Worm (Caenorhabditis elegans) whole organism, midembryonic: ENCODE data around the gene nit-1.

Source experiments
- cog-1 ChIP-seq: sonication (generic microtip); optimal IDR thresholded peaks from 2 replicates; lab custom pipeline; 2016; ENCODE audit warnings: missing genetic modification characterization, missing compliant biosample characterization
- ztf-23 ChIP-seq: fragments of 200-800 bp; sonication (Bioruptor generic); IDR thresholded peaks from 2 replicates; pipeline ENCODE4 v1.3.6; 2022; ENCODE audit warnings: missing genetic modification reagents, missing genetic modification characterization, missing compliant biosample characterization

- TF ChIP-seq cog-1: no peak
- TF ChIP-seq ztf-23 (GFP tag; lab: Robert Waterston, UW): no peak
These were observed 6.1 kb downstream of the nit-1 start, which contains the start of gene F37A8.1 for ce11 chrIII:3928136-3928535.
